Fruit fly (Drosophila melanogaster): Measurements from ENCODE around the gene C15.
A peak's percentile ranks its signal among the peaks of the same experiment; 100 is the strongest.

Gene C15

dm6 chr3R:21557884-21558283 lies 58.1 kb downstream of the C15 start (continued):
- no peak for TF ChIP-seq CG17186 (GFP tag; optimal IDR thresholded peaks at IDR 0.05)
- no peak for TF ChIP-seq br (optimal IDR thresholded peaks at IDR 0.05)

DNA sequence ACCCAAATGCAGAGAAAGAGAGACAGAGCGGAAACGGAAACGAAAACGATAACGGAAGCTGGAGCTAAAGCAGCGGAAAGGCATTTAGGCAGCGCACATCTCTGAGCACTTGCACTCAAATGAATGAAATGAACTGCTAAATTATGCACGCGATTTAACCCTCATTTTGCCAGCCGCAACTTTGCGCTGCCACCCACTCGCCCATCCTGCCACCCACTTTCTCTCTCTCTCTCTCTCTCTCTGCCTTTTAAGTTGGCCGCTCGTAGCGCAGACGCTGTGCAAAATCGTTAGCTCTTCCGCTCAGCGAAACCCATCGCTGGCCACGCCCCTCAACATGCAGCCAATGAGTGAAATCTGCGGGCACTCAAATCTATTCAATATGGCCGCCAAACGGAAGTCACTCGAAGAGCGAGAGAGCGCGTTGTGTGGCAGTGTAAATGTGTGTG lies 61.7 kb downstream of the C15 start:
- TF ChIP-seq CG13296 (GFP tag; optimal IDR thresholded peaks at IDR 0.05) (peak; percentile 49), CG15514 (GFP tag; optimal IDR thresholded peaks at IDR 0.05) (no peak), CG8388 (GFP tag; optimal IDR thresholded peaks at IDR 0.05) (peak; percentile 2), Atf-2 (GFP tag; optimal IDR thresholded peaks at IDR 0.05) (no peak), vvl (GFP tag; IDR thresholded peaks at IDR 0.05) (peak; percentile 26; the same call in 1 of the 2 replicates), CG2116 (GFP tag; optimal IDR thresholded peaks at IDR 0.05) (peak; percentile 23), knrl (GFP tag; IDR thresholded peaks at IDR 0.05; ENCODE audit: partially characterized antibody) (no peak), ci (GFP tag; IDR thresholded peaks at IDR 0.05) (peak; percentile 70), hkb (optimal IDR thresholded peaks at IDR 0.05) (no peak), hkb (GFP tag; IDR thresholded peaks at IDR 0.05) (peak; percentile 58), Awh (GFP tag; IDR thresholded peaks at IDR 0.05) (no peak), CG14667 (GFP tag; IDR thresholded peaks at IDR 0.05) (no peak), Nf-YC (tag; optimal IDR thresholded peaks at IDR 0.05) (peak; percentile 96), Eip74EF (GFP tag; optimal IDR thresholded peaks at IDR 0.05) (no peak), CG1529 (GFP tag; optimal IDR thresholded peaks at IDR 0.05) (peak; percentile 29), CG2875 (GFP tag; optimal IDR thresholded peaks at IDR 0.05) (peak; percentile 11), CG13123 (GFP tag; optimal IDR thresholded peaks at IDR 0.05) (no peak), CG12219 (GFP tag; optimal IDR thresholded peaks at IDR 0.05) (peak; percentile 49), CG17361 (GFP tag; IDR thresholded peaks at IDR 0.05) (no peak), CG1233 (GFP tag; optimal IDR thresholded peaks at IDR 0.05) (peak; percentile 23), CrebB (tag; optimal IDR thresholded peaks at IDR 0.05) (peak; percentile 48), fd64A (GFP tag; optimal IDR thresholded peaks at IDR 0.05) (peak; percentile 38), chinmo (GFP tag; IDR thresholded peaks at IDR 0.05; ENCODE audit: partially characterized antibody) (no peak), nerfin-1 (tag; optimal IDR thresholded peaks at IDR 0.05) (peak; percentile 3), gcm (GFP tag; optimal IDR thresholded peaks at IDR 0.05) (peak; percentile 77), CG10431 (GFP tag; optimal IDR thresholded peaks at IDR 0.05) (peak; percentile 55), CG6813 (GFP tag; optimal IDR thresholded peaks at IDR 0.05) (peak; percentile 36), bigmax (GFP tag; optimal IDR thresholded peaks at IDR 0.05) (no peak), ftz-f1 (GFP tag; optimal IDR thresholded peaks at IDR 0.05) (no peak), CG15601 (tag; optimal IDR thresholded peaks at IDR 0.05) (no peak), CG12942 (GFP tag; optimal IDR thresholded peaks at IDR 0.05) (no peak), CG6765 (GFP tag; optimal IDR thresholded peaks at IDR 0.05) (peak; percentile 36), CG33213 (GFP tag; optimal IDR thresholded peaks at IDR 0.05) (no peak), CG15479 (GFP tag; optimal IDR thresholded peaks at IDR 0.05) (peak; percentile 24), HLHmδ (GFP tag; optimal IDR thresholded peaks at IDR 0.05) (peak; percentile 65), Dp (GFP tag; optimal IDR thresholded peaks at IDR 0.05) (no peak), CG31388 (GFP tag; optimal IDR thresholded peaks at IDR 0.05) (no peak), CG6854 (GFP tag; optimal IDR thresholded peaks at IDR 0.05) (peak; percentile 20), CG13775 (GFP tag; optimal IDR thresholded peaks at IDR 0.05) (peak; percentile 25), Camta (GFP tag; optimal IDR thresholded peaks at IDR 0.05) (no peak), z (GFP tag; IDR thresholded peaks at IDR 0.05) (peak; percentile 98), bbx (GFP tag; IDR thresholded peaks at IDR 0.05; ENCODE audit: partially characterized antibody) (peak; percentile 16; the same call in 1 of the 2 replicates), CG10462 (GFP tag; optimal IDR thresholded peaks at IDR 0.05) (no peak), pros (GFP tag; optimal IDR thresholded peaks at IDR 0.05) (no peak), dimm (GFP tag; IDR thresholded peaks at IDR 0.05) (no peak), H2.0 (GFP tag; IDR thresholded peaks at IDR 0.05) (no peak), CG9797 (GFP tag; optimal IDR thresholded peaks at IDR 0.05) (no peak)
